Worm (Caenorhabditis elegans) whole organism, midembryonic: ENCODE data around the gene mdh-2.

Experiments used
- cog-1 ChIP-seq: sonication (generic microtip); optimal IDR thresholded peaks from 2 replicates; lab custom pipeline; 2016; ENCODE audit warnings: missing genetic modification characterization, missing compliant biosample characterization
- flt-1 ChIP-seq: fragments of 200-800 bp; sonication (Bioruptor generic); IDR thresholded peaks from 2 replicates; pipeline ENCODE4 v1.3.6; 2022; ENCODE audit warnings: missing genetic modification characterization, missing compliant biosample characterization
- klf-2 ChIP-seq: fragments of 200-800 bp; sonication (Bioruptor generic); conservative IDR thresholded peaks from 2 replicates; pipeline ENCODE4 v1.3.6; 2022; ENCODE audit warnings: missing genetic modification reagents, missing genetic modification characterization, missing compliant biosample characterization
- med-1 ChIP-seq: sonication (generic microtip); optimal IDR thresholded peaks from 2 replicates; lab custom pipeline; 2017; ENCODE audit warnings: missing genetic modification characterization, mild to moderate bottlenecking, missing compliant biosample characterization, antibody characterized with exemption, missing genetic modification reagents; ENCODE audit not compliant: insufficient read depth
- tab-1 ChIP-seq: fragments of 200-800 bp; sonication (Bioruptor generic); IDR thresholded peaks from 2 replicates; pipeline ENCODE4 v1.3.6; 2022; ENCODE audit warnings: missing genetic modification characterization, missing compliant biosample characterization
- ztf-23 ChIP-seq: fragments of 200-800 bp; sonication (Bioruptor generic); IDR thresholded peaks from 2 replicates; pipeline ENCODE4 v1.3.6; 2022; ENCODE audit warnings: missing genetic modification reagents, missing genetic modification characterization, missing compliant biosample characterization
- ztf-29 ChIP-seq: fragments of 200-800 bp; sonication (Bioruptor generic); IDR thresholded peaks from 2 replicates; pipeline ENCODE4 v1.3.6; 2022; ENCODE audit warnings: missing genetic modification reagents, missing genetic modification characterization, missing compliant biosample characterization

ce11 chrIII:6606641-6607040 is 1.3 kb downstream of the mdh-2 start:
- TF ChIP-seq ztf-23 (GFP tag; lab: Robert Waterston, UW) = no peak
- no peak for TF ChIP-seq cog-1 (tag; lab: Kevin White, UChicago)
- TF ChIP-seq flt-1 (GFP tag; lab: Robert Waterston, UW) = no peak
- no peak for TF ChIP-seq tab-1 (GFP tag; lab: Robert Waterston, UW)
- TF ChIP-seq med-1 (GFP tag; lab: Kevin White, UChicago) = no peak
- no peak for TF ChIP-seq klf-2
- TF ChIP-seq ztf-29 (GFP tag; lab: Robert Waterston, UW) = no peak
